Worm (Caenorhabditis elegans): ENCODE results near the gene bus-4.

Gene bus-4

DNA sequence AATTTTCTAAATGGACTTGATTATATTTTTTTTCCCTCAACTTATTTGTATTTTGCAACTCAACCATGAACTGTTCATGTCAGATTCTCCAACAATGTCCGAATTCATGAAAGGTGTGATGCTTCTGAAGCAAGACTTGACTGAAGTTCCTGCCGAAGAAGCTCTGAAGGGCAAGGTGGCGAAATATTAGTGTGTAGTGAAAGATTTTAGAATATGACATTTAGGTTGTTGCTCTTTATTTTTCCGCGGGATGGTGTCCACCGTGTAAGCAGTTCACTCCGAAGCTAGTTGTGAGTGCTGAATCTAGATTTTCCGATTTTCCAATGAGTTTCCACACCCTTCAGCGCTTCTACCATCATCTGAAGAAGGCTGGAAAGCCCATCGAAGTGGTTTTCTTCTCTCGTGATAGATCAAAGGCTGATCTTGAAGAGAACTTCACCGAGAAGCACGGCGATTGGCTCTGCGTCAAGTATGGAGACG, 35.7 kb upstream of the bus-4 start, which contains the start of gene F29B9.5:
Gene F29B9.5, plus strand, starts transcription at position 51 of the 480 bp plus-strand sequence.
- no peak for TF ChIP-seq lin-15B (tag; optimal IDR thresholded peaks at IDR 0.05)
- peak; percentile 78 for TF ChIP-seq ama-1 (optimal IDR thresholded peaks at IDR 0.05)

DNA sequence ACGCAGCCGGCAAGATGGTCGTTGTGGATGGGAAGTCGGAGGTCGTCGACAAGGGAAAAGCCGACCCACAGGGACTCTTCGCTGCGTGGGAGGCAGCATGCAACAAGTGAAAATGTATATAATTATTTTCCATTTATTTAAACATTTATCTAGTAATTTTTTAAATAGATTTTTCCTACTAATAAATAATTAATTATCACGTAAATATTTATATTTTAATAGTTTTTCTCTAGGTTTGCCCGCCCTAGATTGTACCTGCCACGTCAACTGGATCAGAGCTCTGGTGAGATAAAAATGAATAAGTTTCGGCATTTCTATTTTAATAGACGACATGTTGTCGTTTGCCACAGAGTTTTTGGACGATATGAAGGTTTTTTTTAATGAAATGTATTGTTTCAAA, 35.1 kb upstream of the bus-4 start, which contains the start of gene psr-1:
Gene psr-1, plus strand, starts transcription at position 301 of the 400 bp plus-strand sequence.
- TF ChIP-seq nfya-1 (tag; optimal IDR thresholded peaks at IDR 0.05; ENCODE audit: insufficient read depth): no peak
- no peak for TF ChIP-seq eor-1 (tag; optimal IDR thresholded peaks at IDR 0.05)
- TF ChIP-seq sea-2 (GFP tag; optimal IDR thresholded peaks at IDR 0.05): no peak
- no peak for TF ChIP-seq R02D3.7 (tag; optimal IDR thresholded peaks at IDR 0.05)
- no peak for TF ChIP-seq fos-1 (tag; optimal IDR thresholded peaks at IDR 0.05)
- no peak for TF ChIP-seq lsy-12 (tag; optimal IDR thresholded peaks at IDR 0.05)
- no peak for TF ChIP-seq nhr-77 (tag; optimal IDR thresholded peaks at IDR 0.05)
- TF ChIP-seq tbx-2 (tag; optimal IDR thresholded peaks at IDR 0.05): no peak
- no peak for TF ChIP-seq elt-3 (tag; optimal IDR thresholded peaks at IDR 0.05)
- TF ChIP-seq snpc-4 (tag; optimal IDR thresholded peaks at IDR 0.05): no peak
- TF ChIP-seq nhr-76 (tag; optimal IDR thresholded peaks at IDR 0.05): no peak
- no peak for TF ChIP-seq nhr-28 (tag; optimal IDR thresholded peaks at IDR 0.05)
- no peak for TF ChIP-seq nhr-23 (tag; optimal IDR thresholded peaks at IDR 0.05)
- no peak for TF ChIP-seq ceh-28 (tag; optimal IDR thresholded peaks at IDR 0.05)
- no peak for TF ChIP-seq fkh-2 (tag; optimal IDR thresholded peaks at IDR 0.05)

DNA sequence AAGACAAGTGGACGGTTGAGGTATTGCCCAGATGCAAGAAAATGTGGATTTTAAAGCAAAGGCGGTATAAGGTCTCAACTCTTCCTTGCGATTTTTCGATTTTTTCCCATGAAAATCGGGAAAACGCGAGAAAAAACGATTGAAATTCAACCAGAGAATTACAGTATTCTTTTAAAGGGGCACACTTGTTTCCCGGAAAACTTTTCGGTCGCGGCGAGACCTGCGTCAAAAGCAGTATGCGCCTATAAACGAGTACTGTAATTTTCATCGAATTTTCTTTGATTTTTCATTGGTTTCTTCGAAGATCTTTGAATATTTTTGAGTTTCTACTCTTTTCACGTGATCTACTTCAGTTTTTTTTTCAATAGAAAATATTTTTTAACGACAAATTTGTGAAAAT, 34.4 kb upstream of the bus-4 start:
- TF ChIP-seq ceh-16 (tag; optimal IDR thresholded peaks at IDR 0.05) (no peak), fkh-10 (GFP tag; optimal IDR thresholded peaks at IDR 0.05) (no peak), tbx-2 (tag; optimal IDR thresholded peaks at IDR 0.05) (no peak), nhr-237 (tag; optimal IDR thresholded peaks at IDR 0.05) (no peak), eor-1 (tag; optimal IDR thresholded peaks at IDR 0.05) (no peak), lsy-12 (tag; optimal IDR thresholded peaks at IDR 0.05) (no peak), unc-39 (tag; optimal IDR thresholded peaks at IDR 0.05) (no peak), fos-1 (tag; optimal IDR thresholded peaks at IDR 0.05) (no peak)

DNA sequence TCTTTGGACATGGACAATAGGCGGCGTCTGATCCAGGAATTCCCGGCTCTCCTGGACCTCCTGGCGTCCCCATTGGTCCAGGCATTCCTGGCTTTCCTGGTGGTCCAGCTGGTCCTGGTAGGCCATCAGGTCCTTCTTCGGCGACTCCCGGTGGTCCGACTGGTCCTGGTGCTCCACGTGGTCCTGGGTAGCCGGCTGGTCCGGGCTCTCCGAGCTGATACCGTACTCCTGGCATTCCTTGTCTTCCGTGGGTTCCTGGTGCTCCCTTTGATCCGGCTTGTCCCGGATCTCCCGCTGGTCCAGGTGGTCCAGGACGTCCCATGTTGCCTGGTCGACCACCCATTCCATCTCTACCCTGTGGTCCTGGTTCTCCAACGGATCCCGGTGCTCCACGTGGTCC, 32.1 kb upstream of the bus-4 start:
- TF ChIP-seq tbx-2 (tag; optimal IDR thresholded peaks at IDR 0.05) (no peak), lin-39 (tag; optimal IDR thresholded peaks at IDR 0.05) (peak; percentile 10), mml-1 (tag; optimal IDR thresholded peaks at IDR 0.05) (no peak), skn-1 (tag; optimal IDR thresholded peaks at IDR 0.05) (no peak)

DNA sequence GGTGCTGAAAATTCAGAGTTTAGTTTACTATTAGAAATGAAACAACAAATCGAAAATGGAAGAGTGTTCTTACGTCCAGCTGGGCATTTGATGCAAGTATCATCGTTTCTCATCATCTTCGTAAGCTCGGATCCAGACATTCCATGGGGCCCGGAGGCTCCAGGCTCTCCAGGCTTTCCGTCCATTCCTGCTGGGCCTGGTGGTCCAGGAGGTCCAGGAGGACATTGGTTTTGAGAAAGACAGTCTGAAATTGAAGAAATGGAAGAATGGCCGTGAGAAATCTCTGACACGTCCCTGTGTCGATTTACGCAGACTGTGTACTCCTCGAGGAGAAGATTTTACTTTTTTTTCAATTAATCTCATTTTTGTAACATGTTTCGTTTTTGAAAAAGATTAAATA, 31.7 kb upstream of the bus-4 start:
- TF ChIP-seq skn-1 (tag; optimal IDR thresholded peaks at IDR 0.05) (no peak), nhr-77 (tag; optimal IDR thresholded peaks at IDR 0.05) (no peak), nhr-237 (tag; optimal IDR thresholded peaks at IDR 0.05) (no peak), pqm-1 (tag; optimal IDR thresholded peaks at IDR 0.05) (no peak), ceh-16 (tag; optimal IDR thresholded peaks at IDR 0.05) (no peak), nhr-12 (tag; optimal IDR thresholded peaks at IDR 0.05) (no peak), ama-1 (optimal IDR thresholded peaks at IDR 0.05) (no peak), mdl-1 (tag; optimal IDR thresholded peaks at IDR 0.05) (no peak), hmg-11 (tag; optimal IDR thresholded peaks at IDR 0.05) (no peak), daf-12 (tag; optimal IDR thresholded peaks at IDR 0.05) (no peak), nhr-25 (tag; optimal IDR thresholded peaks at IDR 0.05) (no peak), ceh-82 (tag; optimal IDR thresholded peaks at IDR 0.05) (no peak), elt-3 (tag; optimal IDR thresholded peaks at IDR 0.05) (no peak), nhr-28 (tag; optimal IDR thresholded peaks at IDR 0.05) (no peak), egl-27 (tag; optimal IDR thresholded peaks at IDR 0.05) (no peak), ztf-4 (tag; optimal IDR thresholded peaks at IDR 0.05) (no peak), fos-1 (tag; optimal IDR thresholded peaks at IDR 0.05) (no peak)

DNA sequence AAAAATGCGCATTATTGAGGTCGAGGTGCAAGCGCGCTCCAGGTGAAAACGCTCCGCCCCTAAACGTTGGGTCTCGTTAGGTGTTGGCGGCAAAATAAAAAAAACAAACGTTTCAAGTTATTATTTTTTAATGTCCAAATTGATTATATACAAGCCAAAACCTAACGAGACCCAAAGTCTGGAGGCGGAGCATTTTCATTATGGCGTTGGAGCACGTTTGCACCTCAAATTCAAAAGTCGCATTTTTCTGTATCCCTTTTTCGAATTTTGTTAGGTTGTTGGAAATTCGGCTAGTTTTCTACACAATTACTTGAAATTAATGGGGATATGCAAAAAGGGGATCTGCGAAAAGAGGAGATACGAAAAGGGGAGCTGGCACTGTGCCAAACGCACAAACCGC, 30.2 kb upstream of the bus-4 start, which contains the start of gene col-111:
Gene col-111, minus strand, starts transcription at position 101 of the 400 bp plus-strand sequence.
- TF ChIP-seq sea-2 (GFP tag; optimal IDR thresholded peaks at IDR 0.05) (no peak), R02D3.7 (tag; optimal IDR thresholded peaks at IDR 0.05) (no peak), skn-1 (tag; optimal IDR thresholded peaks at IDR 0.05) (no peak), fkh-10 (GFP tag; optimal IDR thresholded peaks at IDR 0.05) (no peak), nhr-67 (tag; optimal IDR thresholded peaks at IDR 0.05) (no peak), lin-15B (tag; optimal IDR thresholded peaks at IDR 0.05) (no peak)

All from whole organism, L3 larva.